Worm (Caenorhabditis elegans) whole organism, L3 larva: ENCODE results near the gene C35B1.3.
"Not testable (repeated sequence)": the region's sequence is repeated elsewhere in the genome, so short reads cannot be mapped to it uniquely, and the experiment has no call there.

Experiments
- ceh-16 ChIP-seq: sonication (generic microtip); optimal IDR thresholded peaks from 2 replicates; lab custom pipeline; 2017; ENCODE audit warnings: missing biosample characterization, missing genetic modification characterization
- daf-12 ChIP-seq: fragments of 150-350 bp; optimal IDR thresholded peaks from 2 replicates; lab custom pipeline; 2014; ENCODE audit warnings: missing biosample characterization, missing genetic modification reagents, missing genetic modification characterization
- egl-5 ChIP-seq: fragments of 150-350 bp; optimal IDR thresholded peaks from 2 replicates; lab custom pipeline; 2017; ENCODE audit warnings: missing biosample characterization, missing genetic modification reagents, missing genetic modification characterization, inconsistent platforms
- elt-1 ChIP-seq: fragments of 150-350 bp; optimal IDR thresholded peaks from 2 replicates; lab custom pipeline; 2014; ENCODE audit warnings: missing biosample characterization, missing genetic modification characterization
- elt-2 ChIP-seq: sonication (generic microtip); optimal IDR thresholded peaks from 2 replicates; lab custom pipeline; 2016; ENCODE audit warnings: missing genetic modification reagents, mild to moderate bottlenecking, missing genetic modification characterization, missing compliant biosample characterization
- elt-3 ChIP-seq, 3 experiments: fragments of 150-350 bp in 1 of 3; sonication (generic microtip) in 2 of 3; optimal IDR thresholded peaks; 2 replicates in 2 of 3; 4 replicates in 1 of 3; lab custom pipeline; 2014 to 2017; ENCODE audit warnings: missing biosample characterization in 3 of 3, missing genetic modification characterization in 3 of 3
- eor-1 ChIP-seq, 2 experiments: fragments of 150-350 bp; optimal IDR thresholded peaks; 2 replicates each; lab custom pipeline; 2014 to 2018; ENCODE audit warnings: missing biosample characterization in 2 of 2, missing genetic modification characterization in 2 of 2
- jun-1 ChIP-seq: fragments of 150-350 bp; optimal IDR thresholded peaks from 2 replicates; lab custom pipeline; 2014; ENCODE audit warnings: missing biosample characterization, missing genetic modification reagents, missing genetic modification characterization
- lin-15B ChIP-seq: fragments of 150-350 bp; optimal IDR thresholded peaks from 2 replicates; lab custom pipeline; 2014; ENCODE audit warnings: missing biosample characterization, missing genetic modification characterization
- mdl-1 ChIP-seq: fragments of 150-350 bp; optimal IDR thresholded peaks from 2 replicates; lab custom pipeline; 2014; ENCODE audit warnings: missing biosample characterization, missing genetic modification characterization
- nhr-23 ChIP-seq: fragments of 150-350 bp; optimal IDR thresholded peaks from 2 replicates; lab custom pipeline; 2014; ENCODE audit warnings: missing biosample characterization, missing genetic modification reagents, missing genetic modification characterization
- nhr-237 ChIP-seq: fragments of 150-350 bp; optimal IDR thresholded peaks from 2 replicates; lab custom pipeline; 2014; ENCODE audit warnings: missing biosample characterization, missing genetic modification characterization
- nhr-25 ChIP-seq: sonication (generic microtip); optimal IDR thresholded peaks from 2 replicates; lab custom pipeline; 2017; ENCODE audit warnings: missing biosample characterization, missing genetic modification characterization
- nhr-43 ChIP-seq: sonication (generic microtip); optimal IDR thresholded peaks from 2 replicates; lab custom pipeline; 2016; ENCODE audit warnings: mild to moderate bottlenecking, missing genetic modification characterization, missing compliant biosample characterization; ENCODE audit not compliant: poor library complexity, severe bottlenecking
- nhr-67 ChIP-seq: fragments of 150-350 bp; optimal IDR thresholded peaks from 2 replicates; lab custom pipeline; 2014; ENCODE audit warnings: missing biosample characterization, missing genetic modification characterization
- nhr-77 ChIP-seq: fragments of 150-350 bp; optimal IDR thresholded peaks from 2 replicates; lab custom pipeline; 2014; ENCODE audit warnings: missing biosample characterization, missing genetic modification characterization
- pqm-1 ChIP-seq: fragments of 150-350 bp; optimal IDR thresholded peaks from 2 replicates; lab custom pipeline; 2017; ENCODE audit warnings: missing biosample characterization, missing genetic modification characterization, inconsistent platforms
- skn-1 ChIP-seq: fragments of 150-350 bp; optimal IDR thresholded peaks from 2 replicates; lab custom pipeline; 2014; ENCODE audit warnings: missing biosample characterization, missing genetic modification characterization
- tbx-2 ChIP-seq: sonication (generic microtip); optimal IDR thresholded peaks from 2 replicates; lab custom pipeline; 2016; ENCODE audit warnings: mild to moderate bottlenecking, missing genetic modification characterization, missing compliant biosample characterization
- unc-62 ChIP-seq: fragments of 150-350 bp; sonication (generic microtip); optimal IDR thresholded peaks from 4 replicates; lab custom pipeline; 2014; ENCODE audit warnings: missing biosample characterization, missing genetic modification reagents, missing genetic modification characterization
- zag-1 ChIP-seq: fragments of 150-350 bp; optimal IDR thresholded peaks from 2 replicates; lab custom pipeline; 2014; ENCODE audit warnings: missing biosample characterization, missing genetic modification characterization

C35B1.3 gene

ce11 chrIV:4121055-4121454 is 40.1 kb downstream of the C35B1.3 start:
- TF ChIP-seq lin-15B (tag; lab: Kevin White, UChicago) (no peak), eor-1 (tag; optimal IDR thresholded peaks at IDR 0.05; lab: Kevin White, UChicago) (no peak), skn-1 (tag; lab: Kevin White, UChicago) (no peak), nhr-43 (no peak), unc-62 (no peak), nhr-77 (no peak), tbx-2 (tag; lab: Kevin White, UChicago) (no peak), elt-1 (tag; lab: Kevin White, UChicago) (no peak), nhr-237 (no peak), pqm-1 (tag; lab: Kevin White, UChicago) (peak; percentile 31), nhr-67 (no peak), ceh-16 (no peak), mdl-1 (tag; lab: Kevin White, UChicago) (no peak), jun-1 (tag; lab: Kevin White, UChicago) (no peak), elt-2 (tag; lab: Kevin White, UChicago) (peak; percentile 77), egl-5 (no peak), elt-3 (tag; optimal IDR thresholded peaks at IDR 0.05; lab: Kevin White, UChicago) (no peak)
- TF ChIP-seq, all 47 proteins: peak for 2

DNA sequence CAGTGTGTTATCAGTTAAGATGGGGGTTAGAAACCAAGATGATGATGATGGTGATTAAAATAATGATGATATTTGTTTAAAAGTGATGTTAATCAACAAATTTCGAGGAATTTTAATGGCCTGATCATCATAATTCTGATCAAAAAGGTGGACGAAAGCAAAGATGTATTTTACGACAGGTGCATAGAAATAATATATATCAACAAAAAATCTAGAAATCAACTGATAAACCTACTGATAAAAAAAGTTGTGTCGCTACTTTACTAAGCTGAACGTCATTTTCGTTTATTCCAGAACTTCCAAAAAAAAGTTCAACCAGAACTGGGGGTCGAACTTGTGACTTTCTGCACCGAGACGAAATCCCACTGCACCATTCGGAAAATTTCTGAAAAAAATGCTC is 42.1 kb downstream of the C35B1.3 start, which contains the start of gene mul-1:
Gene mul-1, minus strand, starts transcription at position 84 of the 400 bp plus-strand sequence.
- no peak for TF ChIP-seq zag-1 (tag; lab: Kevin White, UChicago)
- peak; percentile 69 for TF ChIP-seq elt-2 (tag; lab: Kevin White, UChicago)

- not testable (repeated sequence) for TF ChIP-seq nhr-25; nhr-23 (tag; lab: Kevin White, UChicago); daf-12
Measured at ce11 chrIV:4125657-4126056, 44.7 kb downstream of the C35B1.3 start, which contains the start of gene F49F1.7. Gene F49F1.7, minus strand, starts transcription at chrIV:4125757.
